Fruit fly (Drosophila melanogaster) whole organism, prepupa: ENCODE data around the gene Fatp1.

Experiments used
- Blimp-1 ChIP-seq: fragments of 200-800 bp; sonication (Bioruptor generic); optimal IDR thresholded peaks from 3 replicates; lab custom pipeline; 2017; ENCODE audit warnings: missing biosample characterization, missing genetic modification characterization, mild to moderate bottlenecking, moderate library complexity, missing genetic modification reagents
- CG11762 ChIP-seq: fragments of 200-800 bp; sonication (Bioruptor generic); optimal IDR thresholded peaks from 3 replicates; lab custom pipeline; 2016; ENCODE audit warnings: missing biosample characterization, missing genetic modification characterization; ENCODE audit not compliant: insufficient read depth
- CG15336 ChIP-seq: fragments of 200-800 bp; sonication (Bioruptor generic); IDR thresholded peaks from 2 replicates; pipeline ENCODE4 v1.3.6; 2022; ENCODE audit warnings: missing biosample characterization, missing genetic modification characterization
- CG1621 ChIP-seq: fragments of 200-800 bp; sonication (Bioruptor generic); optimal IDR thresholded peaks from 3 replicates; lab custom pipeline; 2018; ENCODE audit warnings: missing biosample characterization, mild to moderate bottlenecking, missing genetic modification characterization
- CG3032 ChIP-seq: fragments of 200-800 bp; optimal IDR thresholded peaks from 2 replicates; lab custom pipeline; 2019; ENCODE audit warnings: missing biosample characterization, mild to moderate bottlenecking, missing genetic modification characterization, moderate library complexity
- CG31627 ChIP-seq: fragments of 200-800 bp; sonication (Bioruptor generic); optimal IDR thresholded peaks from 3 replicates; lab custom pipeline; 2016; ENCODE audit warnings: missing biosample characterization, missing genetic modification characterization
- CG34406 ChIP-seq: fragments of 200-800 bp; sonication (Bioruptor generic); optimal IDR thresholded peaks from 3 replicates; lab custom pipeline; 2016; ENCODE audit warnings: missing biosample characterization, missing genetic modification characterization
- CG6163 ChIP-seq: fragments of 200-800 bp; sonication (Bioruptor generic); IDR thresholded peaks from 3 replicates; pipeline ENCODE4 v1.3.6; 2022; ENCODE audit warnings: missing biosample characterization, missing genetic modification characterization
- CG6276 ChIP-seq: fragments of 200-800 bp; sonication (Bioruptor generic); optimal IDR thresholded peaks from 2 replicates; lab custom pipeline; 2017; ENCODE audit warnings: missing biosample characterization, mild to moderate bottlenecking, missing genetic modification characterization
- CG8319 ChIP-seq: fragments of 200-800 bp; sonication (Bioruptor generic); optimal IDR thresholded peaks from 3 replicates; lab custom pipeline; 2016; ENCODE audit warnings: missing biosample characterization, missing genetic modification characterization
- CG9139 ChIP-seq: fragments of 200-800 bp; sonication (Bioruptor generic); optimal IDR thresholded peaks from 3 replicates; lab custom pipeline; 2017; ENCODE audit warnings: missing biosample characterization, mild to moderate bottlenecking, missing genetic modification characterization
- Eip75B ChIP-seq: fragments of 200-800 bp; sonication (Bioruptor generic); optimal IDR thresholded peaks from 3 replicates; lab custom pipeline; 2016; ENCODE audit warnings: missing biosample characterization, missing genetic modification characterization
- Eip78C ChIP-seq: fragments of 200-800 bp; sonication (Bioruptor generic); peaks from one replicate; lab custom pipeline; 2016; ENCODE audit warnings: missing biosample characterization, missing genetic modification characterization
- Eip93F ChIP-seq: fragments of 200-800 bp; sonication (Bioruptor generic); optimal IDR thresholded peaks from 2 replicates; lab custom pipeline; 2016; ENCODE audit warnings: missing biosample characterization, mild to moderate bottlenecking, missing genetic modification characterization
- Ets96B ChIP-seq: fragments of 200-800 bp; optimal IDR thresholded peaks from 2 replicates; lab custom pipeline; 2019; ENCODE audit warnings: missing biosample characterization, mild to moderate bottlenecking, missing genetic modification characterization, moderate library complexity
- Gug ChIP-seq: fragments of 200-800 bp; sonication (Bioruptor generic); IDR thresholded peaks from 2 replicates; pipeline ENCODE4 v1.3.6; 2022; ENCODE audit warnings: missing biosample characterization, missing genetic modification characterization
- Hr39 ChIP-seq: fragments of 200-800 bp; sonication (Bioruptor generic); optimal IDR thresholded peaks from 2 replicates; lab custom pipeline; 2016; ENCODE audit warnings: missing biosample characterization, missing genetic modification characterization
- Lpt ChIP-seq: fragments of 200-800 bp; sonication (Bioruptor generic); optimal IDR thresholded peaks from 3 replicates; lab custom pipeline; 2016; ENCODE audit warnings: missing biosample characterization, missing genetic modification characterization
- OdsH ChIP-seq: fragments of 200-800 bp; sonication (Bioruptor generic); optimal IDR thresholded peaks from 3 replicates; lab custom pipeline; 2016; ENCODE audit warnings: missing biosample characterization, missing genetic modification characterization
- Smox ChIP-seq: fragments of 200-800 bp; sonication (Bioruptor generic); optimal IDR thresholded peaks from 3 replicates; lab custom pipeline; 2016; ENCODE audit warnings: missing biosample characterization, missing genetic modification characterization
- Sox14 ChIP-seq: fragments of 200-800 bp; sonication (Bioruptor generic); optimal IDR thresholded peaks from 3 replicates; lab custom pipeline; 2016; ENCODE audit warnings: missing biosample characterization, missing genetic modification characterization
- cyc ChIP-seq: fragments of 200-800 bp; sonication (Bioruptor generic); optimal IDR thresholded peaks from 3 replicates; lab custom pipeline; 2016; ENCODE audit warnings: missing biosample characterization, missing genetic modification characterization
- dsx ChIP-seq: fragments of 200-800 bp; optimal IDR thresholded peaks from 3 replicates; lab custom pipeline; 2019; ENCODE audit warnings: missing biosample characterization, mild to moderate bottlenecking, missing genetic modification characterization, moderate library complexity; ENCODE audit not compliant: poor library complexity, severe bottlenecking
- eg ChIP-seq: fragments of 200-800 bp; sonication (Bioruptor generic); IDR thresholded peaks from 3 replicates; pipeline ENCODE4 v1.3.6; 2022; ENCODE audit warnings: missing biosample characterization, missing genetic modification characterization
- esn ChIP-seq: fragments of 200-800 bp; sonication (Bioruptor generic); optimal IDR thresholded peaks from 2 replicates; lab custom pipeline; 2016; ENCODE audit warnings: missing biosample characterization, mild to moderate bottlenecking, missing genetic modification characterization, moderate library complexity
- fd59A ChIP-seq: fragments of 200-800 bp; sonication (Bioruptor generic); optimal IDR thresholded peaks from 2 replicates; lab custom pipeline; 2017; ENCODE audit warnings: missing biosample characterization, mild to moderate bottlenecking, missing genetic modification characterization, missing genetic modification reagents
- fkh ChIP-seq: fragments of 200-800 bp; sonication (Bioruptor generic); optimal IDR thresholded peaks from 3 replicates; lab custom pipeline; 2017; ENCODE audit warnings: missing biosample characterization, mild to moderate bottlenecking, missing genetic modification characterization, moderate library complexity
- lz ChIP-seq: fragments of 200-800 bp; sonication (Bioruptor generic); optimal IDR thresholded peaks from 3 replicates; lab custom pipeline; 2016; ENCODE audit warnings: missing biosample characterization, missing genetic modification characterization
- net ChIP-seq: fragments of 200-800 bp; sonication (Bioruptor generic); optimal IDR thresholded peaks from 3 replicates; lab custom pipeline; 2016; ENCODE audit warnings: missing biosample characterization, missing genetic modification characterization
- salr ChIP-seq, 2 experiments: fragments of 200-800 bp; sonication (Bioruptor generic); optimal IDR thresholded peaks; 3 replicates each; lab custom pipeline; 2016 to 2018; ENCODE audit warnings: missing biosample characterization in 2 of 2, missing genetic modification characterization in 2 of 2, mild to moderate bottlenecking in 1 of 2
- spab ChIP-seq: fragments of 200-800 bp; sonication (Bioruptor generic); optimal IDR thresholded peaks from 2 replicates; lab custom pipeline; 2017; ENCODE audit warnings: missing biosample characterization, mild to moderate bottlenecking, missing genetic modification characterization, missing genetic modification reagents
- ss ChIP-seq, 2 experiments: fragments of 200-800 bp; sonication (Bioruptor generic); optimal IDR thresholded peaks; 2 replicates in 1 of 2; 3 replicates in 1 of 2; lab custom pipeline; 2017 to 2018; ENCODE audit warnings: mild to moderate bottlenecking in 2 of 2, missing biosample characterization in 2 of 2, missing genetic modification characterization in 2 of 2, moderate library complexity in 1 of 2
- svp ChIP-seq: fragments of 200-800 bp; sonication (Bioruptor generic); peaks from one replicate; lab custom pipeline; 2016; ENCODE audit warnings: missing biosample characterization, missing genetic modification characterization
- topi ChIP-seq: fragments of 200-800 bp; sonication (Bioruptor generic); optimal IDR thresholded peaks from 3 replicates; lab custom pipeline; 2016; ENCODE audit warnings: missing biosample characterization, missing genetic modification characterization

The Fatp1 gene

dm6 chr2L:10474268-10474678 lies 42.7 kb downstream of the Fatp1 start, which contains the start of gene RluA-1 (continued):
- TF ChIP-seq CG11762 (GFP tag; lab: Kevin White, UChicago), result peak; percentile 97
- TF ChIP-seq CG31627 (GFP tag; lab: Kevin White, UChicago), result peak; percentile 86
- TF ChIP-seq svp (GFP tag; lab: Kevin White, UChicago), result peak; percentile 96
- peak; percentile 97 for TF ChIP-seq Lpt (GFP tag; lab: Kevin White, UChicago)
- peak; percentile 94 to 96 for TF ChIP-seq salr (GFP tag; optimal IDR thresholded peaks at IDR 0.05; lab: Kevin White, UChicago)
- TF ChIP-seq Blimp-1 (GFP tag; lab: Kevin White, UChicago), result peak; percentile 82
- TF ChIP-seq CG34406, result peak; percentile 96
- peak; percentile 82 for TF ChIP-seq fkh (GFP tag; lab: Kevin White, UChicago)
- peak; percentile 93 for TF ChIP-seq Smox
- peak; percentile 98 for TF ChIP-seq Ets96B (tag; lab: Kevin White, UChicago)
- TF ChIP-seq net (GFP tag; lab: Kevin White, UChicago), result peak; percentile 98
- peak; percentile 97 for TF ChIP-seq CG3032 (tag; lab: Kevin White, UChicago)
- peak; percentile 99 for TF ChIP-seq Gug (GFP tag; lab: Robert Waterston, UW)
- peak; percentile 95 for TF ChIP-seq CG8319 (GFP tag; lab: Kevin White, UChicago)
- TF ChIP-seq CG9139, result peak; percentile 93
- peak; percentile 97 for TF ChIP-seq OdsH (GFP tag; lab: Kevin White, UChicago)
- peak; percentile 99 for TF ChIP-seq CG6276 (GFP tag; lab: Kevin White, UChicago)
- peak; percentile 90 for TF ChIP-seq cyc (GFP tag; lab: Kevin White, UChicago)
- TF ChIP-seq CG15336, result peak; percentile 99
- peak; percentile 95 for TF ChIP-seq CG6163 (GFP tag; lab: Robert Waterston, UW)
- TF ChIP-seq Eip75B (GFP tag; lab: Kevin White, UChicago), result peak; percentile 90
- TF ChIP-seq fd59A (GFP tag; lab: Kevin White, UChicago), result peak; percentile 96
- peak; percentile 99 for TF ChIP-seq eg (GFP tag; lab: Robert Waterston, UW)
- TF ChIP-seq spab (GFP tag; lab: Kevin White, UChicago), result peak; percentile 96
- TF ChIP-seq Eip93F (GFP tag; lab: Kevin White, UChicago), result peak; percentile 85
- TF ChIP-seq, all 60 proteins: peak for 59

- TF ChIP-seq fkh (GFP tag; lab: Kevin White, UChicago) (peak; percentile 69), Sox14 (GFP tag; lab: Kevin White, UChicago) (no peak)
Observed at dm6 chr2L:10472257-10472656, 44.8 kb downstream of the Fatp1 start.

- TF ChIP-seq Eip78C (GFP tag; lab: Kevin White, UChicago) (peak; percentile 16), dsx (peak; percentile 36), fkh (GFP tag; lab: Kevin White, UChicago) (no peak)
- TF ChIP-seq, all 60 proteins: peak for 2
Observed at dm6 chr2L:10470211-10470610, 46.8 kb downstream of the Fatp1 start.

- TF ChIP-seq topi (GFP tag; lab: Kevin White, UChicago), result no peak
- no peak for TF ChIP-seq lz (GFP tag; lab: Kevin White, UChicago)
- no peak for TF ChIP-seq salr (GFP tag; optimal IDR thresholded peaks at IDR 0.05; lab: Kevin White, UChicago)
- TF ChIP-seq ss (GFP tag; optimal IDR thresholded peaks at IDR 0.05; lab: Kevin White, UChicago), result no peak
- TF ChIP-seq CG6276 (GFP tag; lab: Kevin White, UChicago), result no peak
- no peak for TF ChIP-seq CG6163 (GFP tag; lab: Robert Waterston, UW)
- no peak for TF ChIP-seq CG1621 (tag; lab: Kevin White, UChicago)
- TF ChIP-seq Eip93F (GFP tag; lab: Kevin White, UChicago), result no peak
- no peak for TF ChIP-seq OdsH (GFP tag; lab: Kevin White, UChicago)
- no peak for TF ChIP-seq net (GFP tag; lab: Kevin White, UChicago)
- TF ChIP-seq spab (GFP tag; lab: Kevin White, UChicago), result no peak
- no peak for TF ChIP-seq CG34406
- TF ChIP-seq cyc (GFP tag; lab: Kevin White, UChicago), result no peak
- no peak for TF ChIP-seq Hr39 (GFP tag; lab: Kevin White, UChicago)
- TF ChIP-seq fkh (GFP tag; lab: Kevin White, UChicago), result no peak
- no peak for TF ChIP-seq Lpt (GFP tag; lab: Kevin White, UChicago)
- TF ChIP-seq CG11762 (GFP tag; lab: Kevin White, UChicago), result no peak
- TF ChIP-seq esn (GFP tag; lab: Kevin White, UChicago), result no peak
- TF ChIP-seq, all 60 proteins: peak for 0
Observed at dm6 chr2L:10468978-10469377, 48.0 kb downstream of the Fatp1 start.
